Fruit fly (Drosophila melanogaster): ENCODE results near the gene Srlp.

- TF ChIP-seq CG8944 (GFP tag; optimal IDR thresholded peaks at IDR 0.05) (no peak), pan (optimal IDR thresholded peaks at IDR 0.05) (no peak), pan (GFP tag; optimal IDR thresholded peaks at IDR 0.05 in 1 of 2, IDR thresholded peaks at IDR 0.05 in 1 of 2) (no peak), ttk (GFP tag; IDR thresholded peaks at IDR 0.05) (no peak)
Measured at dm6 chr3R:12447353-12447752, 13.5 kb downstream of the Srlp start, which contains the start of gene vrs.
